Worm (Caenorhabditis elegans): Measurements from ENCODE around the gene C54C6.4.

DNA sequence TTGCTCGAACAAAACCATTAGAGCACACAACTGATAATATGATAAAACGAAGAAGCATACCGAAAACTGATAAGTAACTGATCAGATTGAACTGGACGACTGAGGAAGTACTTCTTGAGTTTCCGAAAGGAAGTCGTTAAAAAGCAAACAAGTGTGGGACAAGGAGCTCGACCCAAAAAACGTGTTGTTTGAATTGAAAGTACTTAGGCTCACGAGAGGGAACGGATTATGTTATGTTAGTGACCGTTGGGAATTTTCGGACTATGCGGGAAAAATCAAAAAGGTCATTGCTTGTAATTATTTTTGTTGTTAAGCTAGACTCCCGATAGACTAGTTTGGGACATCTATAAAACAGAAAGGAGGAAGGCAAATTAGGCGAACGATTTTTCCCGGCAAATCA, 28.2 kb downstream of the C54C6.4 start, which contains the start of gene C48D5.3:
- TF ChIP-seq sem-4 (tag; optimal IDR thresholded peaks at IDR 0.05) (no peak), unc-39 (tag; optimal IDR thresholded peaks at IDR 0.05) (no peak), nhr-77 (tag; optimal IDR thresholded peaks at IDR 0.05) (no peak)
